Worm (Caenorhabditis elegans): ENCODE results near the gene W03H9.1.

DNA sequence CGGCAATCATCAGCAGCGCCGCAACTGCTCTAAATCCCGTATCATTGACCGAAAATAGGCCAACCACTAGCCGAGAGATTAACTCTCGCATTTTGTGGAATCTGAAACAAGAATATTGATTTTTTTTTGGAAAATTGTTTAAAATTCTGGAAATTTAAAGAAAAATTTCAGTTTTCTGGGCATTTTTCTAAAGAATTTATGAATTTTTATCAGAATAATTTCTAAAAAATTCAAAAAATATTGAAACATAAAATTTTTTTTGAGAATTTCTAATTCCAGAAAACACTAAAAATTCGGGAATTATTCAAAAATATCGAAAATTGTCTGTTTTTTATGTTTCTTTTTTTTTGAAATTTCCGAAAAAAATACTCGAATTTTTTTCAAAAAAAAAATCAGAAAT lies 17.2 kb downstream of the W03H9.1 start, which contains the start of gene algn-3:
- TF ChIP-seq hlh-17 (GFP tag; optimal IDR thresholded peaks at IDR 0.05; ENCODE audit: borderline replicate concordance), result no peak
- no peak for TF ChIP-seq ceh-82 (tag; optimal IDR thresholded peaks at IDR 0.05)
- no peak for TF ChIP-seq ama-1 (optimal IDR thresholded peaks at IDR 0.05)
- no peak for TF ChIP-seq unc-62 (GFP tag; optimal IDR thresholded peaks at IDR 0.05)
